Fruit fly (Drosophila melanogaster) whole organism, adult: ENCODE measurements around the gene CG9733.

Experiments used
- CG14711 ChIP-seq: fragments of 200-800 bp; sonication (Bioruptor generic); optimal IDR thresholded peaks from 2 replicates; lab custom pipeline; 2018; ENCODE audit warnings: missing biosample characterization, mild to moderate bottlenecking, missing genetic modification characterization, moderate library complexity
- bab1 ChIP-seq: fragments of 200-800 bp; sonication (Bioruptor generic); optimal IDR thresholded peaks from 3 replicates; lab custom pipeline; 2019; ENCODE audit warnings: missing biosample characterization, mild to moderate bottlenecking, missing genetic modification characterization, moderate library complexity
- kay ChIP-seq: fragments of 200-800 bp; sonication (Bioruptor generic); peaks from one replicate; lab custom pipeline; 2016; ENCODE audit warnings: missing biosample characterization, missing genetic modification characterization, borderline replicate concordance
- pad ChIP-seq: fragments of 200-800 bp; sonication (Bioruptor generic); optimal IDR thresholded peaks from 3 replicates; lab custom pipeline; 2017; ENCODE audit warnings: missing biosample characterization, missing genetic modification characterization, mild to moderate bottlenecking, moderate library complexity, missing genetic modification reagents

- TF ChIP-seq bab1 (no peak), pad (GFP tag; lab: Kevin White, UChicago) (no peak), CG14711 (tag; lab: Kevin White, UChicago) (no peak), kay (GFP tag; lab: Kevin White, UChicago) (no peak)
Observed at dm6 chr3R:30201064-30201463, 45.4 kb downstream of the CG9733 start.
